Fruit fly (Drosophila melanogaster) whole organism, embryonic: ENCODE data around the gene His3.3A.

Source experiments
- CG17186 ChIP-seq: fragments of 200-800 bp; sonication (Bioruptor generic); optimal IDR thresholded peaks from 3 replicates; lab custom pipeline; 2017; ENCODE audit warnings: missing biosample characterization, missing genetic modification reagents, missing genetic modification characterization
- Mad ChIP-seq: fragments of 200-800 bp; sonication (Bioruptor generic); optimal IDR thresholded peaks from 2 replicates; lab custom pipeline; 2016; ENCODE audit warnings: missing biosample characterization, missing genetic modification characterization
- Vsx1 ChIP-seq: fragments of 200-800 bp; sonication (Bioruptor generic); optimal IDR thresholded peaks from 2 replicates; lab custom pipeline; 2017; ENCODE audit warnings: missing biosample characterization, mild to moderate bottlenecking, missing genetic modification characterization, missing genetic modification reagents

DNA sequence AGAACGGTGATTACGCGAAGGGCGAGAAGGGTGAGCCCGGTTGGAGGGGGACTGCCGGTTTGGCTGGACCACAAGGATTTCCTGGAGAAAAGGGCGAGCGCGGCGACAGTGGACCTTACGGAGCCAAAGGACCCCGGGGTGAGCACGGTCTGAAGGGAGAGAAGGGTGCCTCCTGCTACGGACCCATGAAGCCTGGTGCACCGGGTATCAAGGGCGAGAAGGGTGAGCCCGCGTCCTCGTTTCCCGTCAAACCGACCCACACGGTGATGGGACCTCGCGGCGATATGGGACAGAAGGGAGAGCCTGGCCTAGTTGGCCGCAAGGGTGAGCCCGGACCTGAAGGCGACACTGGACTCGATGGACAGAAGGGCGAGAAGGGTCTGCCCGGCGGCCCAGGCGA, 23.5 kb upstream of the His3.3A start:
- TF ChIP-seq CG17186 (GFP tag; lab: Kevin White, UChicago) = no peak
- TF ChIP-seq Vsx1 (GFP tag; lab: Kevin White, UChicago) = no peak
- TF ChIP-seq Mad (GFP tag; lab: Kevin White, UChicago) = no peak
